Fruit fly (Drosophila melanogaster) S2 (cell line): ENCODE results near the gene sim.

ENCODE experiments used
- CG8478 ChIP-seq: fragments of >200 bp; optimal IDR thresholded peaks from 2 replicates; lab custom pipeline; 2018
- CTCF ChIP-seq, 2 experiments: fragments of >200 bp; optimal IDR thresholded peaks; 2 replicates each; lab custom pipeline; 2018

DNA sequence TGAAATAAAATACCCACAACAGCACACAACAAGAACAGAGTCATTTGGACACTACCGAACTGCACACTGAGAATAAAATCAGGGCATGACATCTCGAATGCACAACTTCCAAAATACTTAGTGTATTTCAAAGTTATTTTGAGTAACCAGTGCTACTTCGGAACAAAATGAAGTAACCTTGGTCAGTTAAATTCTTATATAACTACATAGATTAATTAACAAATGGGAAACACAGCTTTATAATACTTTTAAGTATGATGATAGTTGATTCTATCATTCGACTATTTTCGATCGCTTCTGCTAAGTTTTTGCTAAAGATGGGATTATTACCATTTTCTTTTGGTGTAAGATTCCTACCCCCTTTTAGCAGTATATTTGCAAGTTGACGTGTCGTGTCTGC lies 60.2 kb downstream of the sim start:
- TF ChIP-seq CTCF (optimal IDR thresholded peaks at IDR 0.05; lab: Kevin White, UChicago) (no peak), CG8478 (lab: Kevin White, UChicago) (no peak)
